ENCODE assay signal across 2 fruit fly cellular contexts in the genomic region with DNA sequence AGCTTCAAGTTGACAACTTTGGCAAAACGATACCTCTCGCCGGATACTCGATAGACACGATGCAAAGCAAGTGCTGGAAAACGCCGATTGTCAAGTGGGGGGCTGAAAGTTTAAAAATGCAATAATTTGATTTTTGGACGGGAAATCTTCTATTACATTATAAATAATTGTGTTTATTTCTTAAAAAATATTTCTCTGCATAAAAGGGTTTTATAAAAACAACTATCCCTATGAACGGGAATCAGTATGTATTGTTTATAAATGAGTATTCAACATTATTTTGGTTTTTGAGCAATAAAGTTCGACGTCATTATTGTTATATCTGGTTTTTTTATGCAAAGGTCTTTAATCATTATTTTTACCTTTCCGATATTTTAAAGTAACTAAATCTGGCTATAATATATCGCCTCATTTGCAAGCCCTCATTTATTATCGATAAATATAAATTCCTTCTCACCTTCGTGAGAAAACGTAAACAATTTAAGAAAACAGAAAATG.
TF ChIP-seq lines count a peak whose summit lies in the region.

A gene (minus strand): TSS at position 50 of the 498 bp plus-strand sequence.
A gene (plus strand): TSS at position 419 of the 498 bp plus-strand sequence.

TF ChIP-seq in whole organism, embryonic, 481 proteins besides CTCF, POLR2A, EP300 and RAD21 (continued from another document and continues in another):
- TF ChIP-seq CG11093 (GFP tag; IDR thresholded peaks at IDR 0.05; lab: Robert Waterston, UW) = 0 out of 3 replicates have a peak, but pooled peaks have one; percentile 39
- TF ChIP-seq ftz-f1 (GFP tag; optimal IDR thresholded peaks at IDR 0.05; lab: Kevin White, UChicago) = no peak
- peak; percentile 70 for TF ChIP-seq vnd (GFP tag; IDR thresholded peaks at IDR 0.05; lab: Robert Waterston, UW; ENCODE audit: partially characterized antibody)
- peak; percentile 72 for TF ChIP-seq YL-1 (GFP tag; optimal IDR thresholded peaks at IDR 0.05; lab: Kevin White, UChicago)
- TF ChIP-seq Med (GFP tag; lab: Kevin White, UChicago) = peak; percentile 95
- TF ChIP-seq eyg (GFP tag; optimal IDR thresholded peaks at IDR 0.05; lab: Kevin White, UChicago) = no peak
- peak; percentile 36 for TF ChIP-seq CG12942 (GFP tag; optimal IDR thresholded peaks at IDR 0.05; lab: Kevin White, UChicago)
- peak; percentile 34 for TF ChIP-seq CG2875 (GFP tag; optimal IDR thresholded peaks at IDR 0.05; lab: Kevin White, UChicago)
- 0 out of 3 replicates have a peak, but pooled peaks have one; percentile 59 for TF ChIP-seq zen2 (GFP tag; IDR thresholded peaks at IDR 0.05; lab: Robert Waterston, UW; ENCODE audit: partially characterized antibody)
- peak; percentile 70 for TF ChIP-seq CG31441 (GFP tag; IDR thresholded peaks at IDR 0.05; lab: Robert Waterston, UW)
- TF ChIP-seq Doc3 (GFP tag; IDR thresholded peaks at IDR 0.05; lab: Robert Waterston, UW; ENCODE audit: partially characterized antibody) = peak; percentile 67; the same call in 2 of the 3 replicates
- peak; percentile 72 for TF ChIP-seq CG7839 (tag; optimal IDR thresholded peaks at IDR 0.05; lab: Kevin White, UChicago)
- TF ChIP-seq CG17385 (GFP tag; optimal IDR thresholded peaks at IDR 0.05; lab: Kevin White, UChicago) = peak; percentile 67
- no peak for TF ChIP-seq sc (optimal IDR thresholded peaks at IDR 0.05; lab: Kevin White, UChicago)
- TF ChIP-seq sc (GFP tag; optimal IDR thresholded peaks at IDR 0.05; lab: Kevin White, UChicago) = no peak
- TF ChIP-seq Nf-YC (tag; optimal IDR thresholded peaks at IDR 0.05; lab: Kevin White, UChicago) = peak; percentile 68
- peak; percentile 41 for TF ChIP-seq CG16815 (GFP tag; optimal IDR thresholded peaks at IDR 0.05; lab: Kevin White, UChicago)
- TF ChIP-seq NC2α (GFP tag; optimal IDR thresholded peaks at IDR 0.05; lab: Kevin White, UChicago) = peak; percentile 12
- no peak for TF ChIP-seq CG3065 (GFP tag; optimal IDR thresholded peaks at IDR 0.05; lab: Kevin White, UChicago)
- peak; percentile 63 for TF ChIP-seq tup (GFP tag; optimal IDR thresholded peaks at IDR 0.05; lab: Kevin White, UChicago)
- peak; percentile 57 for TF ChIP-seq maf-S (GFP tag; optimal IDR thresholded peaks at IDR 0.05; lab: Kevin White, UChicago)
- TF ChIP-seq CG6813 (GFP tag; optimal IDR thresholded peaks at IDR 0.05; lab: Kevin White, UChicago) = no peak
- TF ChIP-seq ro (GFP tag; IDR thresholded peaks at IDR 0.05; lab: Robert Waterston, UW) = no peak
- TF ChIP-seq CG6854 (GFP tag; optimal IDR thresholded peaks at IDR 0.05; lab: Kevin White, UChicago) = no peak
- TF ChIP-seq slbo (GFP tag; IDR thresholded peaks at IDR 0.05; lab: Robert Waterston, UW) = peak; percentile 83
- peak; percentile 31 for TF ChIP-seq NK7.1 (GFP tag; optimal IDR thresholded peaks at IDR 0.05; lab: Kevin White, UChicago)
- peak; percentile 69 for TF ChIP-seq HmgZ (tag; optimal IDR thresholded peaks at IDR 0.05; lab: Kevin White, UChicago)
- TF ChIP-seq ac (GFP tag; optimal IDR thresholded peaks at IDR 0.05; lab: Kevin White, UChicago) = peak; percentile 39
- no peak for TF ChIP-seq CG17568 (GFP tag; optimal IDR thresholded peaks at IDR 0.05; lab: Kevin White, UChicago)
- no peak for TF ChIP-seq dimm (GFP tag; IDR thresholded peaks at IDR 0.05; lab: Robert Waterston, UW)
- TF ChIP-seq cato (GFP tag; optimal IDR thresholded peaks at IDR 0.05; lab: Kevin White, UChicago; ENCODE audit: borderline replicate concordance) = peak; percentile 64
- peak; percentile 52 for TF ChIP-seq Ada2b (GFP tag; IDR thresholded peaks at IDR 0.05; lab: Robert Waterston, UW)
- peak; percentile 69 for TF ChIP-seq stwl (tag; optimal IDR thresholded peaks at IDR 0.05; lab: Kevin White, UChicago)
- TF ChIP-seq CG11456 (GFP tag; IDR thresholded peaks at IDR 0.05; lab: Robert Waterston, UW) = peak; percentile 73; the same call in 2 of the 3 replicates
- TF ChIP-seq Tbp (GFP tag; optimal IDR thresholded peaks at IDR 0.05; lab: Kevin White, UChicago) = no peak
- peak; percentile 34 to 69 for TF ChIP-seq Pdp1 (GFP tag; optimal IDR thresholded peaks at IDR 0.05; lab: Kevin White, UChicago)
- TF ChIP-seq CG17186 (GFP tag; optimal IDR thresholded peaks at IDR 0.05; lab: Kevin White, UChicago) = peak; percentile 30
- TF ChIP-seq yki (optimal IDR thresholded peaks at IDR 0.05; lab: Kevin White, UChicago) = no peak
- TF ChIP-seq CG13123 (GFP tag; optimal IDR thresholded peaks at IDR 0.05; lab: Kevin White, UChicago) = peak; percentile 62
- peak; percentile 57 for TF ChIP-seq PHDP (tag; optimal IDR thresholded peaks at IDR 0.05; lab: Kevin White, UChicago)
- peak; percentile 78 for TF ChIP-seq CG12659 (GFP tag; optimal IDR thresholded peaks at IDR 0.05; lab: Kevin White, UChicago)
- TF ChIP-seq abd-A (tag; optimal IDR thresholded peaks at IDR 0.05; lab: Kevin White, UChicago) = no peak
- no peak for TF ChIP-seq dati (GFP tag; IDR thresholded peaks at IDR 0.05; lab: Robert Waterston, UW)
- TF ChIP-seq unc-4 (GFP tag; IDR thresholded peaks at IDR 0.05; lab: Robert Waterston, UW; ENCODE audit: partially characterized antibody) = peak; percentile 68
- TF ChIP-seq fd96Cb (tag; optimal IDR thresholded peaks at IDR 0.05; lab: Kevin White, UChicago) = peak; percentile 19
- peak; percentile 36 for TF ChIP-seq CHES-1-like (GFP tag; optimal IDR thresholded peaks at IDR 0.05; lab: Kevin White, UChicago)
- peak; percentile 82 for TF ChIP-seq CG2116 (GFP tag; optimal IDR thresholded peaks at IDR 0.05; lab: Kevin White, UChicago)
- TF ChIP-seq CG13894 (tag; optimal IDR thresholded peaks at IDR 0.05; lab: Kevin White, UChicago) = peak; percentile 58
- TF ChIP-seq tin (GFP tag; optimal IDR thresholded peaks at IDR 0.05; lab: Kevin White, UChicago) = peak; percentile 79
- no peak for TF ChIP-seq tio (GFP tag; optimal IDR thresholded peaks at IDR 0.05; lab: Kevin White, UChicago)
- peak; percentile 67 for TF ChIP-seq bcd (GFP tag; optimal IDR thresholded peaks at IDR 0.05; lab: Kevin White, UChicago)
- TF ChIP-seq pb (GFP tag; optimal IDR thresholded peaks at IDR 0.05; lab: Kevin White, UChicago) = no peak
- TF ChIP-seq onecut (GFP tag; IDR thresholded peaks at IDR 0.05; lab: Robert Waterston, UW) = peak; percentile 48; the same call in 1 of the 2 replicates
- TF ChIP-seq NfI (GFP tag; optimal IDR thresholded peaks at IDR 0.05; lab: Kevin White, UChicago) = peak; percentile 79
- peak; percentile 87 for TF ChIP-seq BEAF-32 (GFP tag; optimal IDR thresholded peaks at IDR 0.05; lab: Kevin White, UChicago)
- no peak for TF ChIP-seq CG32767 (GFP tag; IDR thresholded peaks at IDR 0.05; lab: Robert Waterston, UW)
- peak; percentile 77 for TF ChIP-seq NFAT (GFP tag; IDR thresholded peaks at IDR 0.05; lab: Robert Waterston, UW)
- peak; percentile 70 for TF ChIP-seq ci (GFP tag; IDR thresholded peaks at IDR 0.05; lab: Robert Waterston, UW)
- no peak for TF ChIP-seq Sox100B (GFP tag; optimal IDR thresholded peaks at IDR 0.05; lab: Kevin White, UChicago)
- peak; percentile 18; the same call in 1 of the 2 replicates for TF ChIP-seq ara (GFP tag; IDR thresholded peaks at IDR 0.05; lab: Robert Waterston, UW)
- TF ChIP-seq CG17802 (tag; optimal IDR thresholded peaks at IDR 0.05; lab: Kevin White, UChicago) = no peak

TF ChIP-seq in whole organism, prepupa, 60 proteins besides CTCF, POLR2A, EP300 and RAD21 (continued from another document):
- no peak for TF ChIP-seq CG6808 (GFP tag; optimal IDR thresholded peaks at IDR 0.05; lab: Kevin White, UChicago)
- TF ChIP-seq Sox14 (GFP tag; optimal IDR thresholded peaks at IDR 0.05; lab: Kevin White, UChicago) = peak; percentile 18
- TF ChIP-seq svp (GFP tag; lab: Kevin White, UChicago) = no peak
- TF ChIP-seq CG34406 (GFP tag; optimal IDR thresholded peaks at IDR 0.05; lab: Kevin White, UChicago) = peak; percentile 58
- TF ChIP-seq Lpt (GFP tag; optimal IDR thresholded peaks at IDR 0.05; lab: Kevin White, UChicago) = no peak
- peak; percentile 27 for TF ChIP-seq Eip93F (GFP tag; optimal IDR thresholded peaks at IDR 0.05; lab: Kevin White, UChicago)
- no peak for TF ChIP-seq CG8319 (GFP tag; optimal IDR thresholded peaks at IDR 0.05; lab: Kevin White, UChicago)
- TF ChIP-seq CG6792 (GFP tag; optimal IDR thresholded peaks at IDR 0.05; lab: Kevin White, UChicago) = peak; percentile 75
TF ChIP-seq in whole organism, prepupa: peak in this region for 29.
